Fruit fly (Drosophila melanogaster) whole organism, embryonic: ENCODE results near the gene CG17855.
A peak's percentile ranks its signal among the peaks of the same experiment; 100 is the strongest.

Source experiments
- CG10431 ChIP-seq: fragments of 200-800 bp; sonication (Bioruptor generic); optimal IDR thresholded peaks from 3 replicates; lab custom pipeline; 2018; ENCODE audit warnings: missing biosample characterization, mild to moderate bottlenecking, missing genetic modification characterization
- CG9876 ChIP-seq: fragments of 200-800 bp; sonication (Bioruptor generic); optimal IDR thresholded peaks from 2 replicates; lab custom pipeline; 2016; ENCODE audit warnings: missing biosample characterization, missing genetic modification characterization
- CTCF ChIP-seq: fragments of 200-800 bp; sonication (Bioruptor generic); optimal IDR thresholded peaks from 2 replicates; lab custom pipeline; 2017; ENCODE audit warnings: missing biosample characterization, mild to moderate bottlenecking, missing genetic modification characterization, moderate library complexity
- Scr ChIP-seq: fragments of 200-800 bp; sonication (Bioruptor generic); IDR thresholded peaks from 2 replicates; pipeline ENCODE4 v1.3.6; 2022; ENCODE audit warnings: missing biosample characterization, missing genetic modification characterization; ENCODE audit not compliant: partially characterized antibody
- dati ChIP-seq: fragments of 200-800 bp; sonication (Bioruptor generic); IDR thresholded peaks from 2 replicates; pipeline ENCODE4 v1.3.6; 2022; ENCODE audit warnings: missing biosample characterization, missing genetic modification characterization
- gfzf ChIP-seq: fragments of 200-800 bp; sonication (Bioruptor generic); optimal IDR thresholded peaks from 2 replicates; lab custom pipeline; 2016; ENCODE audit warnings: missing biosample characterization, mild to moderate bottlenecking, missing genetic modification characterization, moderate library complexity

DNA sequence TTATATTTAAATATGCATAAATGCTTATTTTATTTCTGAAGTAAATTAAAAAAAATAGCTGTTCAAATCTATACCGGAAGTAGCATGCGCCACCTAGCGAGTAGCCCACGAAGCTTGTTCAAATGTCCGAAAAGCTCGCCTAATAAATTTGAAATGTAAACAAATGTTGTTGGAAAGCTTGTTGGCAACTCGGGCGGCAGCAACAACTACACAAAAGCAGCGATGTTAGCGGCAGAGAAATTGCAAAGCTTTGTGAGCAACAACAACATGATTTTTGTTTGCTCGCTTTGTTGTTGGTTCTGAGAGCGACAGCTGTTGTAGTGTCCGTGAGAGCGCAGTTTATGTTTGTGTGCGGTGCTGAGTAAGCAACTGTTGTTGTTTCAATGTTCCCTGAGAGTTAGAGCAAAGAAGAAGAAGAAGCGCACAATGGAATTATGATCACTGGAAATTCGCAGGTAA, 27.1 kb downstream of the CG17855 start:
- TF ChIP-seq gfzf (GFP tag; lab: Kevin White, UChicago): peak; percentile 0
- TF ChIP-seq CTCF (GFP tag; lab: Kevin White, UChicago): peak; percentile 96
- TF ChIP-seq dati (GFP tag; lab: Robert Waterston, UW): peak; percentile 91
- peak; percentile 90 for TF ChIP-seq CG9876 (GFP tag; lab: Kevin White, UChicago)
- peak; percentile 99 for TF ChIP-seq CG10431 (GFP tag; lab: Kevin White, UChicago)
- peak; percentile 15; the same call in 1 of the 2 replicates for TF ChIP-seq Scr (GFP tag; lab: Robert Waterston, UW)
